Fruit fly (Drosophila melanogaster): ENCODE measurements around the gene dnd.

Gene dnd

DNA sequence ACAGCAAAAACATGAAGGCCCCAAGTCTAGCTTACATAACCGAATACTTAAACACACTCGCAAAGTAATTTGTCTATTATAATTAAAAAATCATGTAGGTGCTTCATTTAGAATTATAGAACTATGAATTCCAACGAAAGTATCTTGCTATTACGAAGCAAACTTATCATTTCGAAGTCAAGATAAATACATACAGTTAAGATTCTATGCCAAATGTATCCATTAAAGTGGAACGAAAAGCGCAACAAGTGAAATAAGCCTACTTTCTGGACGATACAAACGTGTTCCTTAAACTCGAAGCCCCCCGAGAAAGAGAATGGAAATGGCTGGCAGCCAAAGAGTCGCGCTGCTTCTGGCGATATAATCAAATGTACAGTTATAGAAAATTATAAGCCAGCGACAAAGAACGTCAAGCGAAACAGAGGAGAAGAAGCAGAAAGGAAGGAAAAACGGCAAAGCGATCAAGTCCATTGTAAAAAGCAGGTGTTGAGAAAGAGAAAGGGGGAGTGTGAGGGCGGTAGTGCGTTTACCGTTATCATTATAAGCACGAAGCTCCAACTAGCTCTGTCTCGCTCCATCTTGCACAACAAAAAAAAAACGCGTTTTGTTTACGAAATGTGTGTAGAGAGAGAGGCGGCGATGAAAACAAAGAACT is 34.4 kb downstream of the dnd start (continued):
- no peak for TF ChIP-seq CG11723 (GFP tag; optimal IDR thresholded peaks at IDR 0.05)
- peak; percentile 23 for TF ChIP-seq CG10979 (tag; optimal IDR thresholded peaks at IDR 0.05)
- TF ChIP-seq CG18476 (GFP tag; optimal IDR thresholded peaks at IDR 0.05), result peak; percentile 6
- no peak for TF ChIP-seq jigr1 (GFP tag; IDR thresholded peaks at IDR 0.05)
- TF ChIP-seq CG17568 (GFP tag; optimal IDR thresholded peaks at IDR 0.05), result peak; percentile 11
- peak in 1 of 2 experiments; percentile 9 for TF ChIP-seq Eip74EF (GFP tag; optimal IDR thresholded peaks at IDR 0.05)
- TF ChIP-seq Dek (tag; optimal IDR thresholded peaks at IDR 0.05), result peak; percentile 32
- TF ChIP-seq Atf6 (GFP tag; IDR thresholded peaks at IDR 0.05), result peak; percentile 59; the same call in 1 of the 2 replicates
- TF ChIP-seq Hmr (GFP tag; optimal IDR thresholded peaks at IDR 0.05), result peak; percentile 51
- no peak for TF ChIP-seq Doc2 (GFP tag; IDR thresholded peaks at IDR 0.05)
- peak; percentile 42 for TF ChIP-seq CG18599 (GFP tag; optimal IDR thresholded peaks at IDR 0.05)
- TF ChIP-seq CG17385 (GFP tag; optimal IDR thresholded peaks at IDR 0.05), result peak; percentile 26
- TF ChIP-seq pho (GFP tag; optimal IDR thresholded peaks at IDR 0.05), result peak; percentile 23
- TF ChIP-seq shn (GFP tag; optimal IDR thresholded peaks at IDR 0.05), result peak; percentile 2
- TF ChIP-seq CG11504 (tag; optimal IDR thresholded peaks at IDR 0.05), result peak; percentile 57
- TF ChIP-seq CG17359 (tag; optimal IDR thresholded peaks at IDR 0.05), result peak; percentile 10
- TF ChIP-seq D19A (tag; optimal IDR thresholded peaks at IDR 0.05), result peak; percentile 89
- peak; percentile 56; the same call in 1 of the 3 replicates for TF ChIP-seq CG11695 (GFP tag; IDR thresholded peaks at IDR 0.05)
- TF ChIP-seq ac (GFP tag; optimal IDR thresholded peaks at IDR 0.05), result no peak
- peak; percentile 52 for TF ChIP-seq lab (GFP tag; optimal IDR thresholded peaks at IDR 0.05)
- TF ChIP-seq CG4730 (GFP tag; IDR thresholded peaks at IDR 0.05), result no peak
- peak; percentile 49 for TF ChIP-seq Rfx (GFP tag; IDR thresholded peaks at IDR 0.05)
- TF ChIP-seq CG3163 (GFP tag; optimal IDR thresholded peaks at IDR 0.05), result peak; percentile 6
- TF ChIP-seq CG13424 (tag; optimal IDR thresholded peaks at IDR 0.05), result peak; percentile 20
- 0 out of 3 replicates have a peak, but pooled peaks have one; percentile 19 for TF ChIP-seq otp (GFP tag; IDR thresholded peaks at IDR 0.05)
- no peak for TF ChIP-seq hkb (optimal IDR thresholded peaks at IDR 0.05)
- 0 out of 2 replicates have a peak, but pooled peaks have one; percentile 8 for TF ChIP-seq hkb (GFP tag; IDR thresholded peaks at IDR 0.05)
- no peak for TF ChIP-seq NC2α (GFP tag; optimal IDR thresholded peaks at IDR 0.05)
- TF ChIP-seq kni (GFP tag; optimal IDR thresholded peaks at IDR 0.05), result peak; percentile 63
- TF ChIP-seq Pdp1 (GFP tag; optimal IDR thresholded peaks at IDR 0.05), result peak; percentile 15 to 84
- TF ChIP-seq CG9437 (GFP tag; optimal IDR thresholded peaks at IDR 0.05), result peak; percentile 30
- no peak for TF ChIP-seq CG4617 (GFP tag; optimal IDR thresholded peaks at IDR 0.05; ENCODE audit: borderline replicate concordance)
- peak; percentile 37 for TF ChIP-seq mam (GFP tag; optimal IDR thresholded peaks at IDR 0.05)
- TF ChIP-seq Deaf1 (tag; optimal IDR thresholded peaks at IDR 0.05), result peak; percentile 10
- peak; percentile 27 for TF ChIP-seq CG8924 (tag; optimal IDR thresholded peaks at IDR 0.05)

DNA sequence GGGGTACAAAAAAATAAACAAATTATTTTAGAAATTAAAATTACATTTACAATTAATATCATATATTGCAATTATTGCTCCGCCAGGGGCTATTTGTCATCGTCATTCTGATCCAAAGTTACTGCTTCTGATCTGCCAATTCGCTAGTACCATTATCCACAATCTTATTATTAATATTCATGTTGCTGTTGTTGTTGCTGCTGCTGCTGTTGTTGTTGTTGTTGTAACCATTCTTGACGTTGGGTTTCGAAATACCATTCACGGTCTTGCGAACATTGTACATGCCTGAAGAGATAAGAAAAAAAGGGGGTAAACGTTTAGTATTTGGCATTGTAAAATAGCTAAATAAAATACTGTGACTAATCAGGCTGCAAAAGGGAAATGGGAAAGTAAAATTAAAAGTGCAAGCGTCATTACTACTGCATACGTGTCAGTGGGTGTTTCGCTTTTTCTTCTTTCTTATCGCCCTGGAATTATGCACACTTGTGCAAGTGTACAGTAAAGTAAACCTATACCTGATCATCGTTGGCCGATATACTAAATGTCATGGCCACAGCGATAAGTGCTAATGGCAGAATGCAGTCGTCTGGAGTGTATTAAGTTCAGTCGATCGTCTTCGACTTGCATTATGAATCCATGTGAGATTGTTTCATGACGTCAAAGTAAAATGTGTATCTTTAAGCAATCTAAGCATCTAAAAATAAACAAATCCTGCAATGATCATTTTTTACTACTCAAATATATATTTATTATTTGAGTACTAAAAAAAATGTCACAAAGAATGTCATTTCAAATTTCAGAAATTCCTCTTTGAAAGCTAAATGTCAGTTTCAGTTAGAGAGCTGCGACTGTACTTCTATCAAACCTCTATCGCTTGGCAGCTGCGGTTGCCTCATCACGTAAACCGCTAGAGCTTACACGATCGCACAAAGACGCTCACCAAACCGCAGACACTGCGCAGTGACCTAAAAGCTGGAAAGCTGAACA is 35.3 kb downstream of the dnd start:
- TF ChIP-seq eve (GFP tag; optimal IDR thresholded peaks at IDR 0.05) (peak in 1 of 2 experiments; percentile 19), CG4360 (GFP tag; IDR thresholded peaks at IDR 0.05) (peak; percentile 90), gce (GFP tag; IDR thresholded peaks at IDR 0.05) (0 out of 3 replicates have a peak, but pooled peaks have one; percentile 19), ap (GFP tag; IDR thresholded peaks at IDR 0.05) (0 out of 2 replicates have a peak, but pooled peaks have one; percentile 6), Deaf1 (tag; optimal IDR thresholded peaks at IDR 0.05) (no peak), Meics (GFP tag; optimal IDR thresholded peaks at IDR 0.05) (no peak), lab (GFP tag; optimal IDR thresholded peaks at IDR 0.05) (no peak), chm (GFP tag; IDR thresholded peaks at IDR 0.05) (peak; percentile 30; the same call in 1 of the 2 replicates), Blimp-1 (GFP tag; optimal IDR thresholded peaks at IDR 0.05) (peak; percentile 3), ci (GFP tag; IDR thresholded peaks at IDR 0.05) (peak; percentile 14; the same call in 1 of the 3 replicates), CG8290 (GFP tag; optimal IDR thresholded peaks at IDR 0.05) (no peak), CG8290 (tag; optimal IDR thresholded peaks at IDR 0.05) (peak in 1 of 2 experiments; percentile 21), sens (GFP tag) (peak; percentile 33), psq (GFP tag; optimal IDR thresholded peaks at IDR 0.05) (no peak), Ets65A (GFP tag) (peak; percentile 71)

Measured in whole organism, embryonic.